Worm (Caenorhabditis elegans) whole organism, late embryonic: ENCODE results near the gene dnbp-1.

Experiments used
- C08G9.2 ChIP-seq: sonication (generic microtip); optimal IDR thresholded peaks from 2 replicates; lab custom pipeline; 2016; ENCODE audit warnings: mild to moderate bottlenecking, missing genetic modification characterization, moderate library complexity, missing compliant biosample characterization
- C38D4.7 ChIP-seq: fragments of 200-800 bp; sonication (Bioruptor generic); optimal IDR thresholded peaks from 2 replicates; lab custom pipeline; 2018; ENCODE audit warnings: mild to moderate bottlenecking, missing genetic modification characterization, moderate library complexity, missing compliant biosample characterization
- F13H6.1 ChIP-seq: sonication (generic microtip); optimal IDR thresholded peaks from 2 replicates; lab custom pipeline; 2016; ENCODE audit warnings: missing genetic modification characterization, missing compliant biosample characterization
- K09A11.1 ChIP-seq: sonication (generic microtip); optimal IDR thresholded peaks from 2 replicates; lab custom pipeline; 2017; ENCODE audit warnings: antibody characterized with exemption, mild to moderate bottlenecking, missing genetic modification characterization, missing compliant biosample characterization; ENCODE audit not compliant: insufficient read depth
- Y22D7AL.16 ChIP-seq: sonication (generic microtip); optimal IDR thresholded peaks from 2 replicates; lab custom pipeline; 2016; ENCODE audit warnings: missing genetic modification characterization, missing compliant biosample characterization
- ceh-19 ChIP-seq: fragments of 200-800 bp; sonication (Bioruptor generic); optimal IDR thresholded peaks from 2 replicates; lab custom pipeline; 2018; ENCODE audit warnings: mild to moderate bottlenecking, missing genetic modification characterization, missing compliant biosample characterization
- ceh-22 ChIP-seq: sonication (generic microtip); optimal IDR thresholded peaks from 2 replicates; lab custom pipeline; 2017; ENCODE audit warnings: missing biosample characterization, missing genetic modification characterization
- ceh-24 ChIP-seq: sonication (generic microtip); optimal IDR thresholded peaks from 2 replicates; lab custom pipeline; 2016; ENCODE audit warnings: mild to moderate bottlenecking, missing genetic modification characterization, missing compliant biosample characterization
- ceh-45 ChIP-seq: fragments of 200-800 bp; sonication (Bioruptor generic); IDR thresholded peaks from 2 replicates; pipeline ENCODE4 v1.3.6; 2022; ENCODE audit warnings: missing genetic modification reagents, missing genetic modification characterization, missing compliant biosample characterization
- ceh-9 ChIP-seq: sonication (generic microtip); optimal IDR thresholded peaks from 2 replicates; lab custom pipeline; 2016; ENCODE audit warnings: mild to moderate bottlenecking, missing genetic modification characterization, inconsistent platforms, missing compliant biosample characterization
- che-1 ChIP-seq: sonication (generic microtip); optimal IDR thresholded peaks from 2 replicates; lab custom pipeline; 2016; ENCODE audit warnings: mild to moderate bottlenecking, missing genetic modification characterization, missing compliant biosample characterization
- dmd-4 ChIP-seq: sonication (generic microtip); optimal IDR thresholded peaks from 2 replicates; lab custom pipeline; 2016; ENCODE audit warnings: borderline replicate concordance, missing genetic modification characterization, missing compliant biosample characterization
- ets-4 ChIP-seq: sonication (generic microtip); optimal IDR thresholded peaks from 2 replicates; lab custom pipeline; 2016; ENCODE audit warnings: missing genetic modification characterization, missing compliant biosample characterization
- eyg-1 ChIP-seq: sonication (generic microtip); optimal IDR thresholded peaks from 2 replicates; lab custom pipeline; 2016; ENCODE audit warnings: missing genotype, missing genetic modification characterization, missing compliant biosample characterization
- fkh-10 ChIP-seq: fragments of 150-350 bp; optimal IDR thresholded peaks from 2 replicates; lab custom pipeline; 2014; ENCODE audit warnings: missing biosample characterization, missing genetic modification reagents, missing genetic modification characterization
- fkh-6 ChIP-seq: sonication (generic microtip); optimal IDR thresholded peaks from 2 replicates; lab custom pipeline; 2016; ENCODE audit warnings: missing genetic modification characterization, missing compliant biosample characterization
- gmeb-2 ChIP-seq: sonication (generic microtip); optimal IDR thresholded peaks from 2 replicates; lab custom pipeline; 2016; ENCODE audit warnings: missing genetic modification characterization, inconsistent platforms, missing compliant biosample characterization
- hlh-8 ChIP-seq: sonication (generic microtip); optimal IDR thresholded peaks from 2 replicates; lab custom pipeline; 2016; ENCODE audit warnings: missing genotype, missing genetic modification characterization, missing compliant biosample characterization
- lim-6 ChIP-seq: sonication (generic microtip); optimal IDR thresholded peaks from 2 replicates; lab custom pipeline; 2016; ENCODE audit warnings: missing genetic modification characterization, missing compliant biosample characterization
- lin-11 ChIP-seq: fragments of 200-800 bp; sonication (Bioruptor generic); optimal IDR thresholded peaks from 2 replicates; lab custom pipeline; 2018; ENCODE audit warnings: mild to moderate bottlenecking, missing genetic modification characterization, missing compliant biosample characterization
- nfya-1 ChIP-seq: sonication (generic microtip); optimal IDR thresholded peaks from 2 replicates; lab custom pipeline; 2017; ENCODE audit warnings: missing genetic modification characterization, mild to moderate bottlenecking, missing compliant biosample characterization, antibody characterized with exemption, moderate library complexity
- nhr-11 ChIP-seq: fragments of 150-350 bp; optimal IDR thresholded peaks from 2 replicates; lab custom pipeline; 2014; ENCODE audit warnings: missing biosample characterization, missing genetic modification characterization
- nhr-232 ChIP-seq: sonication (generic microtip); optimal IDR thresholded peaks from 2 replicates; lab custom pipeline; 2016; ENCODE audit warnings: missing genetic modification characterization, missing compliant biosample characterization
- odd-2 ChIP-seq: sonication (generic microtip); optimal IDR thresholded peaks from 2 replicates; lab custom pipeline; 2017; ENCODE audit warnings: antibody characterized with exemption, mild to moderate bottlenecking, missing genetic modification characterization, missing compliant biosample characterization
- pag-3 ChIP-seq: sonication (generic microtip); optimal IDR thresholded peaks from 2 replicates; lab custom pipeline; 2016; ENCODE audit warnings: missing compliant biosample characterization, missing genetic modification characterization, borderline replicate concordance
- pat-9 ChIP-seq: fragments of 200-800 bp; sonication (Bioruptor generic); optimal IDR thresholded peaks from 2 replicates; lab custom pipeline; 2018; ENCODE audit warnings: mild to moderate bottlenecking, missing genetic modification characterization, moderate library complexity, missing compliant biosample characterization
- pha-4 ChIP-seq: fragments of 150-350 bp; optimal IDR thresholded peaks from 2 replicates; lab custom pipeline; 2018; ENCODE audit warnings: missing biosample characterization, missing genetic modification reagents, missing genetic modification characterization
- ref-2 ChIP-seq: sonication (generic microtip); optimal IDR thresholded peaks from 2 replicates; lab custom pipeline; 2016; ENCODE audit warnings: missing genetic modification characterization, missing compliant biosample characterization
- sdc-2 ChIP-seq: sonication (generic microtip); optimal IDR thresholded peaks from 2 replicates; lab custom pipeline; 2016; ENCODE audit warnings: missing genotype, missing genetic modification characterization, missing compliant biosample characterization
- sox-2 ChIP-seq: fragments of 200-800 bp; sonication (Bioruptor generic); IDR thresholded peaks from 2 replicates; pipeline ENCODE4 v1.3.6; 2022; ENCODE audit warnings: missing genetic modification reagents, missing genetic modification characterization, missing compliant biosample characterization
- syd-9 ChIP-seq: sonication (generic microtip); optimal IDR thresholded peaks from 2 replicates; lab custom pipeline; 2016; ENCODE audit warnings: mild to moderate bottlenecking, missing genetic modification characterization, moderate library complexity, missing compliant biosample characterization
- tbx-7 ChIP-seq: sonication (generic microtip); optimal IDR thresholded peaks from 2 replicates; lab custom pipeline; 2016; ENCODE audit warnings: missing genotype, missing genetic modification characterization, missing compliant biosample characterization
- ttx-3 ChIP-seq: sonication (generic microtip); optimal IDR thresholded peaks from 2 replicates; lab custom pipeline; 2016; ENCODE audit warnings: missing genetic modification reagents, missing genetic modification characterization, missing compliant biosample characterization
- unc-55 ChIP-seq: sonication (generic microtip); optimal IDR thresholded peaks from 2 replicates; lab custom pipeline; 2017; ENCODE audit warnings: missing biosample characterization, missing genetic modification reagents, missing genetic modification characterization
- zip-5 ChIP-seq: sonication (generic microtip); optimal IDR thresholded peaks from 2 replicates; lab custom pipeline; 2016; ENCODE audit warnings: missing genetic modification characterization, missing compliant biosample characterization
- ztf-16 ChIP-seq: sonication (generic microtip); optimal IDR thresholded peaks from 2 replicates; lab custom pipeline; 2017; ENCODE audit warnings: missing genetic modification characterization, missing compliant biosample characterization

dnbp-1 gene

ce11 chrIV:13984041-13984440, 4.4 kb upstream of the dnbp-1 start, which contains the start of gene tor-2:
TSS of gene tor-2 (minus strand) at chrIV:13984141.
- TF ChIP-seq K09A11.1 (tag; lab: Kevin White, UChicago): no peak
- no peak for TF ChIP-seq syd-9 (tag; lab: Kevin White, UChicago)
- no peak for TF ChIP-seq eyg-1 (tag; lab: Kevin White, UChicago)
- no peak for TF ChIP-seq pat-9 (tag; lab: Kevin White, UChicago)
- TF ChIP-seq Y22D7AL.16 (tag; lab: Kevin White, UChicago): no peak
- no peak for TF ChIP-seq fkh-6 (tag; lab: Kevin White, UChicago)

- no peak for TF ChIP-seq lin-11 (tag; lab: Kevin White, UChicago)
- no peak for TF ChIP-seq dmd-4 (tag; lab: Kevin White, UChicago)
- TF ChIP-seq pat-9 (tag; lab: Kevin White, UChicago): no peak
- TF ChIP-seq ztf-16 (tag; lab: Kevin White, UChicago): no peak
- no peak for TF ChIP-seq nhr-232
- no peak for TF ChIP-seq nfya-1 (tag; lab: Kevin White, UChicago)
- no peak for TF ChIP-seq hlh-8
Observed at ce11 chrIV:13982425-13982824, 2.8 kb upstream of the dnbp-1 start, which contains the start of gene gei-18. TSS of gene gei-18 (minus strand) at chrIV:13982525.

- no peak for TF ChIP-seq unc-55
- no peak for TF ChIP-seq ceh-22 (tag; lab: Kevin White, UChicago)
- TF ChIP-seq ttx-3 (tag; lab: Kevin White, UChicago): no peak
- TF ChIP-seq ets-4 (tag; lab: Kevin White, UChicago): no peak
- no peak for TF ChIP-seq odd-2 (tag; lab: Kevin White, UChicago)
- TF ChIP-seq nhr-11: no peak
- no peak for TF ChIP-seq lim-6 (tag; lab: Kevin White, UChicago)
- TF ChIP-seq che-1: no peak
- no peak for TF ChIP-seq F13H6.1 (tag; lab: Kevin White, UChicago)
- no peak for TF ChIP-seq tbx-7 (tag; lab: Kevin White, UChicago)
- TF ChIP-seq ref-2 (tag; lab: Kevin White, UChicago): no peak
- no peak for TF ChIP-seq ceh-45 (GFP tag; lab: Robert Waterston, UW)
- TF ChIP-seq ceh-24 (tag; lab: Kevin White, UChicago): no peak
- no peak for TF ChIP-seq ceh-9 (tag; lab: Kevin White, UChicago)
- no peak for TF ChIP-seq C08G9.2 (tag; lab: Kevin White, UChicago)
- TF ChIP-seq sdc-2 (tag; lab: Kevin White, UChicago): no peak
Observed at ce11 chrIV:13954578-13954977, 25.1 kb downstream of the dnbp-1 start.

- TF ChIP-seq C38D4.7 (GFP tag; lab: Kevin White, UChicago): no peak
- TF ChIP-seq ceh-24 (tag; lab: Kevin White, UChicago): no peak
- TF ChIP-seq gmeb-2 (tag; lab: Kevin White, UChicago): no peak
- no peak for TF ChIP-seq sdc-2 (tag; lab: Kevin White, UChicago)
- TF ChIP-seq zip-5 (tag; lab: Kevin White, UChicago): no peak
- TF ChIP-seq unc-55: no peak
- TF ChIP-seq K09A11.1 (tag; lab: Kevin White, UChicago): no peak
- TF ChIP-seq F13H6.1 (tag; lab: Kevin White, UChicago): no peak
- no peak for TF ChIP-seq che-1
- no peak for TF ChIP-seq ceh-19
- no peak for TF ChIP-seq ceh-45 (GFP tag; lab: Robert Waterston, UW)
- no peak for TF ChIP-seq sox-2 (GFP tag; lab: Robert Waterston, UW)
- TF ChIP-seq odd-2 (tag; lab: Kevin White, UChicago): no peak
- TF ChIP-seq eyg-1 (tag; lab: Kevin White, UChicago): no peak
- TF ChIP-seq pha-4 (tag; lab: Kevin White, UChicago): no peak
- no peak for TF ChIP-seq fkh-10 (GFP tag; lab: Kevin White, UChicago)
- TF ChIP-seq pag-3 (tag; lab: Kevin White, UChicago): no peak
Observed at ce11 chrIV:13953974-13954373, 25.7 kb downstream of the dnbp-1 start.
